Worm (Caenorhabditis elegans): ENCODE data around the gene grsp-1.

- TF ChIP-seq ets-5 (GFP tag; IDR thresholded peaks at IDR 0.05): no peak
- TF ChIP-seq snpc-4 (tag; optimal IDR thresholded peaks at IDR 0.05): no peak
- no peak for TF ChIP-seq sptf-1 (tag; optimal IDR thresholded peaks at IDR 0.05)
- TF ChIP-seq egl-27 (tag; optimal IDR thresholded peaks at IDR 0.05): no peak
Observed at ce11 chrV:19625719-19626118, 16.4 kb downstream of the grsp-1 start.
